Worm (Caenorhabditis elegans): ENCODE results near the gene vps-33.1.

vps-33.1 gene

DNA sequence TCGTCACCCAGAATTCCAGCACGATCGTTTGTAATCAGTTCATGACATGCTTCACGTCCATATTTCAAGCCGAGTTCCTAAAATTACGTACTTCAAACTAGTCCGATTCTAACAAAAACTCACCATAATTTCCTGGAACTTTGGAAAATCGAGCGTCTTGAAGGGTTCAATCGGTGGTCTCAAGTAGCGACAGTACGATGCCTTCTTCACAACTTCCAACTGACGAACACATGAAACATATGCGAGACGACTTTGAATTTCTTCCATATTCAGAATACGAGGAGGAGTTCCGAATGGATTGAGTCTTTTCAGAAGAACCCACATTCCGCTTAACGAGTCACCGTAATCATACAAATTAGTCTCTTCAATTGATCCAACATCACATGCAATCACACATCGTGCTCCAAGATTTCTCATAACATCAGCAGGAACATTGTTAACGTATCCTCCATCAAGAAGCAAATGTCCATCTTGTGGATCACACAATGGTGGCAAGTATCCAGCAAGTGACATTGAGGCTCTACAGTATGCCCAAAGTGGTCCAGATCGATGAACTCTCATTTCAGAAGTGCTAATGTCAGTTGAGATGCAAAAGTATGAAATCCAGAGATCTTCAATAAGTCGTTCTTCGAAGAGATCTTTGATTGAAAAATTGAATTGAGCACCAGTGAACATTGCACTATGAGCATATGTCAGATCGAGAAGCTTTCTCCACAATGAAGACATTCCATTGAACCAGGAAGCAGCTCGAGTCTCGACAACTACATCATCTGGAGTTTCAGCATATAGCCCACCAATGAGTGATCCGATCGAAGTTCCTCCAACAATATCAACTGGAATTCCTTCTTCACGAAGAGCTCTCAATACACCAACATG, 25.5 kb downstream of the vps-33.1 start:
- no peak for TF ChIP-seq nhr-25 (tag; optimal IDR thresholded peaks at IDR 0.05; ENCODE audit: borderline replicate concordance, insufficient read depth)
- peak; percentile 60 for TF ChIP-seq aha-1 (tag)
- no peak for TF ChIP-seq dmd-8 (GFP tag; IDR thresholded peaks at IDR 0.05)
- TF ChIP-seq nhr-10 (tag; optimal IDR thresholded peaks at IDR 0.05) = no peak
- TF ChIP-seq unc-62 (GFP tag; optimal IDR thresholded peaks at IDR 0.05 in 1 of 2) = peak in 1 of 2 experiments; percentile 98
- TF ChIP-seq unc-62 (tag; optimal IDR thresholded peaks at IDR 0.05) = no peak

DNA sequence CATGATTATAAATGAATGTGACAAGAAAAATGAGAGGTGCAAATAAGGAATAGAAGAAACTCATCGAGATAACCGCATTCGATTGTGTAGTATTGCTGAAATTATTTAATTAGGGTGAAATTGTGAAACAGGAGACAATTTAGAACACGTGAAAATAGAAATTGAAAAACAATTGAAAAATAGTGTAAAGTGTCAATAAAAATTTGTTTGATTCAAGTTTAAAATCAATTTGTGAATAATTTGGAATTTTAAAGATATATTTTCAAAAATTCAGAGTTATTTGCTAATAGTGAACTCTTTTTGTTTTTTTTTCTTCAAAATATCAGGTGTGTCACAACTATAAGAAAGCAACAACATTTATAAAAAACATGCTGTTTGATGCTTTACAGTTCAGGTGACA, 30.6 kb downstream of the vps-33.1 start, which contains the start of gene ZK370.4:
Gene ZK370.4, minus strand, starts transcription at position 101 of the 400 bp plus-strand sequence.
- TF ChIP-seq F37D6.2 (tag; optimal IDR thresholded peaks at IDR 0.05) (no peak), lin-1 (GFP tag; IDR thresholded peaks at IDR 0.05) (no peak), lin-38 (GFP tag; IDR thresholded peaks at IDR 0.05) (no peak), aha-1 (tag) (peak; percentile 89)

DNA sequence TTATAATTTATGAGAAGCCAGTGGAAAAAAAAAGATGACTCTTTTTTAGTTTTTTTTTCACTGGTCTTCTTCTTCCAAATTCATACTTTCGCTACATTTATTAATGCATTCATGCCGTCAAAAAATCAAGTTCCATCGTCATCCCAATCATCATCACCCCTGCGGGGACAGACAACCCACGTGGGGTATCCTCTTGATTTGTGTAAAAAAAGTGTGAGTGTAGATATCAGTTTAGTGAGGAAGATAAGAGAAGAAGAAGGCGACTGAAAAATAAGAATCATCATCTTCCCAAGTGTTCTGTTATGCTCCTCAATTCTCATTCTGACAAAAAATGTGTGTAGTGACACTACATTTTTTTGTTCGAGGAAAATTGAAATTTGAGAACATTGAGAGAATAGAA, 31.2 kb downstream of the vps-33.1 start:
- TF ChIP-seq hlh-11 (tag; optimal IDR thresholded peaks at IDR 0.05) (peak; percentile 62), zfp-3 (GFP tag; conservative IDR thresholded peaks at IDR 0.05) (no peak), lim-7 (GFP tag; IDR thresholded peaks at IDR 0.05) (no peak), nhr-28 (tag; optimal IDR thresholded peaks at IDR 0.05) (peak; percentile 64), ceh-82 (tag; optimal IDR thresholded peaks at IDR 0.05) (no peak), hlh-30 (tag; optimal IDR thresholded peaks at IDR 0.05; ENCODE audit: insufficient read depth) (peak; percentile 82), mes-2 (tag; optimal IDR thresholded peaks at IDR 0.05; ENCODE audit: poor library complexity, severe bottlenecking) (peak; percentile 19), ctbp-1 (GFP tag; IDR thresholded peaks at IDR 0.05) (peak; percentile 35; the same call in 1 of the 2 replicates), nhr-25 (tag; optimal IDR thresholded peaks at IDR 0.05; ENCODE audit: borderline replicate concordance, insufficient read depth) (no peak), mdt-29 (GFP tag; IDR thresholded peaks at IDR 0.05) (no peak), madf-9 (GFP tag; conservative IDR thresholded peaks at IDR 0.05) (0 out of 2 replicates have a peak, but pooled peaks have one; percentile 2), sdz-12 (GFP tag; optimal IDR thresholded peaks at IDR 0.05) (no peak), lsy-2 (tag; optimal IDR thresholded peaks at IDR 0.05) (peak in 1 of 2 experiments; percentile 23), nhr-11 (tag; optimal IDR thresholded peaks at IDR 0.05) (peak; percentile 6), unc-62 (GFP tag; optimal IDR thresholded peaks at IDR 0.05 in 1 of 2) (peak in 1 of 2 experiments; percentile 94), unc-62 (tag; optimal IDR thresholded peaks at IDR 0.05) (no peak), nhr-102 (tag; optimal IDR thresholded peaks at IDR 0.05) (no peak), mxl-3 (GFP tag; optimal IDR thresholded peaks at IDR 0.05) (peak; percentile 91), nhr-48 (tag; optimal IDR thresholded peaks at IDR 0.05) (peak; percentile 19), cey-2 (tag; optimal IDR thresholded peaks at IDR 0.05; ENCODE audit: borderline replicate concordance, insufficient read depth) (peak; percentile 37), mdl-1 (tag; optimal IDR thresholded peaks at IDR 0.05) (peak; percentile 56 to 84), tra-1 (GFP tag; IDR thresholded peaks at IDR 0.05) (peak; percentile 32; the same call in 1 of the 2 replicates)

DNA sequence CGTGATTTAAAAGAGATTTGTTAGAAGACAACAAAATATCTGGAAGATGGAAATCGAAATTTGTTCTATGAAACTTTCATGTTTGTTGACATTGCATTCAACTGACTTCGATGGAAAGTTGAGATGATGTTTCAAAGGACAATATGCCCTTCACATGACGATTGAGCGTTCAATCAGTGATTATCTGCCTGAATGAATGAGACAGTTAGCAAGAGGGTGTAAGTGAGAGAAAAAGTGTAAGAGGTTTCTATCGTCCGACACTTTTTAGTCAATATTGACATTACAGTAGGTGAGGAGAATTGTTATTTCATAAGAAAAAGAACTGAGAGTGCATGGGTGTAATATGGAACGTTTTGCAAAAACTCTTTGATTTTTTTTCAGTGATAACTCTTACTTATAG, 32.5 kb downstream of the vps-33.1 start:
- TF ChIP-seq dmd-6 (GFP tag; IDR thresholded peaks at IDR 0.05) (peak; percentile 30; the same call in 1 of the 2 replicates), aha-1 (tag) (peak; percentile 91), ceh-82 (tag; optimal IDR thresholded peaks at IDR 0.05) (no peak), nhr-42 (GFP tag; IDR thresholded peaks at IDR 0.05) (no peak), daf-16 (GFP tag; optimal IDR thresholded peaks at IDR 0.05) (no peak), daf-16 (tag; optimal IDR thresholded peaks at IDR 0.05) (peak; percentile 69), lsy-2 (tag; optimal IDR thresholded peaks at IDR 0.05) (peak in 1 of 2 experiments; percentile 44), mep-1 (tag; optimal IDR thresholded peaks at IDR 0.05) (peak; percentile 17), pha-4 (GFP tag; IDR thresholded peaks at IDR 0.05) (no peak), pha-4 (tag; optimal IDR thresholded peaks at IDR 0.05) (peak; percentile 99), pqm-1 (tag; optimal IDR thresholded peaks at IDR 0.05) (peak; percentile 32), ceh-44 (GFP tag; IDR thresholded peaks at IDR 0.05) (no peak), nhr-6 (tag; optimal IDR thresholded peaks at IDR 0.05) (peak; percentile 73), mes-2 (tag; optimal IDR thresholded peaks at IDR 0.05; ENCODE audit: poor library complexity, severe bottlenecking) (peak; percentile 32), nhr-28 (tag; optimal IDR thresholded peaks at IDR 0.05) (peak; percentile 60), nhr-25 (tag; optimal IDR thresholded peaks at IDR 0.05; ENCODE audit: borderline replicate concordance, insufficient read depth) (peak; percentile 40), gei-8 (GFP tag; optimal IDR thresholded peaks at IDR 0.05) (peak; percentile 5), unc-62 (GFP tag; optimal IDR thresholded peaks at IDR 0.05 in 1 of 2) (peak in 1 of 2 experiments; percentile 97), unc-62 (tag; optimal IDR thresholded peaks at IDR 0.05) (no peak), hlh-30 (tag; optimal IDR thresholded peaks at IDR 0.05; ENCODE audit: insufficient read depth) (peak; percentile 82), F44E2.7 (GFP tag; IDR thresholded peaks at IDR 0.05) (no peak), F26F4.8 (GFP tag; conservative IDR thresholded peaks at IDR 0.05) (no peak), hlh-11 (tag; optimal IDR thresholded peaks at IDR 0.05) (peak; percentile 41)
